Fruit fly (Drosophila melanogaster) whole organism, adult: ENCODE data around the gene Tnks.
A peak's percentile ranks its signal among the peaks of the same experiment; 100 is the strongest.

Source experiments
- CG11617 ChIP-seq: fragments of 200-800 bp; sonication (Bioruptor generic); optimal IDR thresholded peaks from 2 replicates; lab custom pipeline; 2017; ENCODE audit warnings: mild to moderate bottlenecking, missing biosample characterization, missing genetic modification reagents, missing genetic modification characterization
- CG12768 ChIP-seq: fragments of 200-800 bp; sonication (Bioruptor generic); optimal IDR thresholded peaks from 2 replicates; lab custom pipeline; 2017; ENCODE audit warnings: missing biosample characterization, missing genetic modification characterization, mild to moderate bottlenecking, moderate library complexity, missing genetic modification reagents
- CG14711 ChIP-seq: fragments of 200-800 bp; sonication (Bioruptor generic); optimal IDR thresholded peaks from 2 replicates; lab custom pipeline; 2018; ENCODE audit warnings: missing biosample characterization, mild to moderate bottlenecking, missing genetic modification characterization, moderate library complexity
- CG1620 ChIP-seq: fragments of 200-800 bp; sonication (Bioruptor generic); optimal IDR thresholded peaks from 2 replicates; lab custom pipeline; 2016; ENCODE audit warnings: missing biosample characterization, missing genetic modification characterization
- CG33017 ChIP-seq: fragments of 200-800 bp; sonication (Bioruptor generic); optimal IDR thresholded peaks from 2 replicates; lab custom pipeline; 2018; ENCODE audit warnings: missing biosample characterization, mild to moderate bottlenecking, missing genetic modification characterization, moderate library complexity
- CG5204 ChIP-seq: fragments of 200-800 bp; sonication (Bioruptor generic); optimal IDR thresholded peaks from 2 replicates; lab custom pipeline; 2016; ENCODE audit warnings: missing biosample characterization, missing genetic modification characterization
- CG7045 ChIP-seq: fragments of 200-800 bp; sonication (Bioruptor generic); optimal IDR thresholded peaks from 2 replicates; lab custom pipeline; 2017; ENCODE audit warnings: missing biosample characterization, mild to moderate bottlenecking, missing genetic modification characterization
- CG7101 ChIP-seq: fragments of 200-800 bp; sonication (Bioruptor generic); optimal IDR thresholded peaks from 2 replicates; lab custom pipeline; 2018; ENCODE audit warnings: missing biosample characterization, mild to moderate bottlenecking, missing genetic modification characterization, moderate library complexity
- Clk ChIP-seq: fragments of 200-800 bp; sonication (Bioruptor generic); optimal IDR thresholded peaks from 2 replicates; lab custom pipeline; 2017; ENCODE audit warnings: missing biosample characterization, missing genetic modification characterization
- Crg-1 ChIP-seq: fragments of 200-800 bp; sonication (Bioruptor generic); optimal IDR thresholded peaks from 2 replicates; lab custom pipeline; 2016; ENCODE audit warnings: missing biosample characterization, missing genetic modification characterization
- Hr96 ChIP-seq: fragments of 200-800 bp; sonication (Bioruptor generic); optimal IDR thresholded peaks from 2 replicates; lab custom pipeline; 2016; ENCODE audit warnings: missing biosample characterization, missing genetic modification characterization
- Mnt ChIP-seq: fragments of 200-800 bp; sonication (Bioruptor generic); optimal IDR thresholded peaks from 2 replicates; lab custom pipeline; 2016; ENCODE audit warnings: missing biosample characterization, mild to moderate bottlenecking, missing genetic modification characterization
- bab1 ChIP-seq: fragments of 200-800 bp; sonication (Bioruptor generic); optimal IDR thresholded peaks from 3 replicates; lab custom pipeline; 2019; ENCODE audit warnings: missing biosample characterization, mild to moderate bottlenecking, missing genetic modification characterization, moderate library complexity
- cic ChIP-seq: fragments of 200-800 bp; sonication (Bioruptor generic); optimal IDR thresholded peaks from 2 replicates; lab custom pipeline; 2017; ENCODE audit warnings: missing biosample characterization, mild to moderate bottlenecking, missing genetic modification characterization, moderate library complexity
- cnc ChIP-seq, 2 experiments: fragments of >200 bp; optimal IDR thresholded peaks; 2 replicates each; lab custom pipeline; 2017
- kay ChIP-seq: fragments of 200-800 bp; sonication (Bioruptor generic); peaks from one replicate; lab custom pipeline; 2016; ENCODE audit warnings: missing biosample characterization, missing genetic modification characterization, borderline replicate concordance
- ovo ChIP-seq: fragments of 200-800 bp; sonication (Bioruptor generic); optimal IDR thresholded peaks from 2 replicates; lab custom pipeline; 2016; ENCODE audit warnings: missing biosample characterization, missing genetic modification characterization
- pad ChIP-seq: fragments of 200-800 bp; sonication (Bioruptor generic); optimal IDR thresholded peaks from 3 replicates; lab custom pipeline; 2017; ENCODE audit warnings: missing biosample characterization, missing genetic modification characterization, mild to moderate bottlenecking, moderate library complexity, missing genetic modification reagents
- tj ChIP-seq: fragments of 200-800 bp; sonication (Bioruptor generic); optimal IDR thresholded peaks from 3 replicates; lab custom pipeline; 2017; ENCODE audit warnings: missing biosample characterization, mild to moderate bottlenecking, missing genetic modification characterization, moderate library complexity
- toe ChIP-seq: fragments of 200-800 bp; sonication (Bioruptor generic); optimal IDR thresholded peaks from 2 replicates; lab custom pipeline; 2016; ENCODE audit warnings: missing biosample characterization, missing genetic modification characterization

Gene Tnks

dm6 chr3R:25665509-25665908 lies 4.4 kb upstream of the Tnks start, which contains the start of gene Lgr3:
Lgr3 (plus strand) TSS chr3R:25665809.
- TF ChIP-seq bab1 (GFP tag; lab: Kevin White, UChicago) (no peak), CG33017 (tag; lab: Kevin White, UChicago) (no peak), CG7045 (GFP tag; lab: Kevin White, UChicago) (no peak), pad (GFP tag; lab: Kevin White, UChicago) (no peak), CG1620 (no peak), toe (GFP tag; lab: Kevin White, UChicago) (no peak), cic (GFP tag; lab: Kevin White, UChicago) (no peak), kay (no peak), tj (no peak), cnc (optimal IDR thresholded peaks at IDR 0.05; lab: Kevin White, UChicago) (no peak), ovo (GFP tag; lab: Kevin White, UChicago) (no peak), Clk (GFP tag; lab: Kevin White, UChicago) (no peak), CG5204 (GFP tag; lab: Kevin White, UChicago) (no peak), CG12768 (GFP tag; lab: Kevin White, UChicago) (no peak), CG14711 (no peak)

- TF ChIP-seq CG5204 (GFP tag; lab: Kevin White, UChicago), result no peak
- TF ChIP-seq pad (GFP tag; lab: Kevin White, UChicago), result no peak
- no peak for TF ChIP-seq cnc (optimal IDR thresholded peaks at IDR 0.05; lab: Kevin White, UChicago)
- TF ChIP-seq tj, result no peak
- no peak for TF ChIP-seq ovo (GFP tag; lab: Kevin White, UChicago)
- no peak for TF ChIP-seq toe (GFP tag; lab: Kevin White, UChicago)
- TF ChIP-seq CG7101 (tag; lab: Kevin White, UChicago), result no peak
- no peak for TF ChIP-seq Crg-1 (GFP tag; lab: Kevin White, UChicago)
- no peak for TF ChIP-seq CG7045 (GFP tag; lab: Kevin White, UChicago)
- TF ChIP-seq cic (GFP tag; lab: Kevin White, UChicago), result no peak
- no peak for TF ChIP-seq bab1 (GFP tag; lab: Kevin White, UChicago)
- TF ChIP-seq Clk (GFP tag; lab: Kevin White, UChicago), result no peak
- no peak for TF ChIP-seq kay
- no peak for TF ChIP-seq Mnt (GFP tag; lab: Kevin White, UChicago)
- no peak for TF ChIP-seq CG14711
- TF ChIP-seq CG12768 (GFP tag; lab: Kevin White, UChicago), result no peak
Observed at dm6 chr3R:25662358-25662757, 1.3 kb upstream of the Tnks start.

dm6 chr3R:25661531-25662193 lies 576 bp upstream of the Tnks start, which contains the start of gene RASSF8:
RASSF8 (plus strand) TSS chr3R:25661795.
- TF ChIP-seq CG7045 (GFP tag; lab: Kevin White, UChicago), result peak; percentile 12
- TF ChIP-seq toe (GFP tag; lab: Kevin White, UChicago), result peak; percentile 69
- peak; percentile 42 for TF ChIP-seq Mnt (GFP tag; lab: Kevin White, UChicago)
- TF ChIP-seq bab1 (GFP tag; lab: Kevin White, UChicago), result peak; percentile 54
- no peak for TF ChIP-seq Clk (GFP tag; lab: Kevin White, UChicago)
- no peak for TF ChIP-seq Crg-1 (GFP tag; lab: Kevin White, UChicago)
- TF ChIP-seq CG1620, result peak; percentile 29
- TF ChIP-seq Hr96, result peak; percentile 49
- TF ChIP-seq CG5204 (GFP tag; lab: Kevin White, UChicago), result peak; percentile 74
- no peak for TF ChIP-seq CG14711

- TF ChIP-seq pad (GFP tag; lab: Kevin White, UChicago), result no peak
Observed at dm6 chr3R:25659857-25660417, 1.1 kb downstream of the Tnks start.

dm6 chr3R:25652066-25652720 lies 8.9 kb downstream of the Tnks start:
- TF ChIP-seq CG7101 (tag; lab: Kevin White, UChicago) (no peak), CG1620 (no peak), cnc (optimal IDR thresholded peaks at IDR 0.05; lab: Kevin White, UChicago) (no peak), CG11617 (GFP tag; lab: Kevin White, UChicago) (no peak), ovo (GFP tag; lab: Kevin White, UChicago) (peak; percentile 12), Clk (GFP tag; lab: Kevin White, UChicago) (no peak), kay (peak; percentile 86), tj (peak; percentile 87), bab1 (GFP tag; lab: Kevin White, UChicago) (peak; percentile 46), pad (GFP tag; lab: Kevin White, UChicago) (peak; percentile 25), CG5204 (GFP tag; lab: Kevin White, UChicago) (no peak), Hr96 (no peak), CG14711 (no peak), CG7045 (GFP tag; lab: Kevin White, UChicago) (no peak), Mnt (GFP tag; lab: Kevin White, UChicago) (no peak), cic (GFP tag; lab: Kevin White, UChicago) (peak; percentile 51), CG12768 (GFP tag; lab: Kevin White, UChicago) (peak; percentile 66), toe (GFP tag; lab: Kevin White, UChicago) (no peak), CG33017 (tag; lab: Kevin White, UChicago) (peak; percentile 20), Crg-1 (GFP tag; lab: Kevin White, UChicago) (no peak)
